Fruit fly (Drosophila melanogaster) whole organism, adult: ENCODE data around the gene Aasdh.

ENCODE experiments used
- CG11617 ChIP-seq: fragments of 200-800 bp; sonication (Bioruptor generic); optimal IDR thresholded peaks from 2 replicates; lab custom pipeline; 2017; ENCODE audit warnings: mild to moderate bottlenecking, missing biosample characterization, missing genetic modification reagents, missing genetic modification characterization
- CG12768 ChIP-seq: fragments of 200-800 bp; sonication (Bioruptor generic); optimal IDR thresholded peaks from 2 replicates; lab custom pipeline; 2017; ENCODE audit warnings: missing biosample characterization, missing genetic modification characterization, mild to moderate bottlenecking, moderate library complexity, missing genetic modification reagents
- CG14711 ChIP-seq: fragments of 200-800 bp; sonication (Bioruptor generic); optimal IDR thresholded peaks from 2 replicates; lab custom pipeline; 2018; ENCODE audit warnings: missing biosample characterization, mild to moderate bottlenecking, missing genetic modification characterization, moderate library complexity
- CG1620 ChIP-seq: fragments of 200-800 bp; sonication (Bioruptor generic); optimal IDR thresholded peaks from 2 replicates; lab custom pipeline; 2016; ENCODE audit warnings: missing biosample characterization, missing genetic modification characterization
- CG33017 ChIP-seq: fragments of 200-800 bp; sonication (Bioruptor generic); optimal IDR thresholded peaks from 2 replicates; lab custom pipeline; 2018; ENCODE audit warnings: missing biosample characterization, mild to moderate bottlenecking, missing genetic modification characterization, moderate library complexity
- CG5204 ChIP-seq: fragments of 200-800 bp; sonication (Bioruptor generic); optimal IDR thresholded peaks from 2 replicates; lab custom pipeline; 2016; ENCODE audit warnings: missing biosample characterization, missing genetic modification characterization
- CG7045 ChIP-seq: fragments of 200-800 bp; sonication (Bioruptor generic); optimal IDR thresholded peaks from 2 replicates; lab custom pipeline; 2017; ENCODE audit warnings: missing biosample characterization, mild to moderate bottlenecking, missing genetic modification characterization
- CG7101 ChIP-seq: fragments of 200-800 bp; sonication (Bioruptor generic); optimal IDR thresholded peaks from 2 replicates; lab custom pipeline; 2018; ENCODE audit warnings: missing biosample characterization, mild to moderate bottlenecking, missing genetic modification characterization, moderate library complexity
- Clk ChIP-seq: fragments of 200-800 bp; sonication (Bioruptor generic); optimal IDR thresholded peaks from 2 replicates; lab custom pipeline; 2017; ENCODE audit warnings: missing biosample characterization, missing genetic modification characterization
- Crg-1 ChIP-seq: fragments of 200-800 bp; sonication (Bioruptor generic); optimal IDR thresholded peaks from 2 replicates; lab custom pipeline; 2016; ENCODE audit warnings: missing biosample characterization, missing genetic modification characterization
- Hr96 ChIP-seq: fragments of 200-800 bp; sonication (Bioruptor generic); optimal IDR thresholded peaks from 2 replicates; lab custom pipeline; 2016; ENCODE audit warnings: missing biosample characterization, missing genetic modification characterization
- Mnt ChIP-seq: fragments of 200-800 bp; sonication (Bioruptor generic); optimal IDR thresholded peaks from 2 replicates; lab custom pipeline; 2016; ENCODE audit warnings: missing biosample characterization, mild to moderate bottlenecking, missing genetic modification characterization
- bab1 ChIP-seq: fragments of 200-800 bp; sonication (Bioruptor generic); optimal IDR thresholded peaks from 3 replicates; lab custom pipeline; 2019; ENCODE audit warnings: missing biosample characterization, mild to moderate bottlenecking, missing genetic modification characterization, moderate library complexity
- cic ChIP-seq: fragments of 200-800 bp; sonication (Bioruptor generic); optimal IDR thresholded peaks from 2 replicates; lab custom pipeline; 2017; ENCODE audit warnings: missing biosample characterization, mild to moderate bottlenecking, missing genetic modification characterization, moderate library complexity
- cnc ChIP-seq, 2 experiments: fragments of >200 bp; optimal IDR thresholded peaks; 2 replicates each; lab custom pipeline; 2017
- kay ChIP-seq: fragments of 200-800 bp; sonication (Bioruptor generic); peaks from one replicate; lab custom pipeline; 2016; ENCODE audit warnings: missing biosample characterization, missing genetic modification characterization, borderline replicate concordance
- ovo ChIP-seq: fragments of 200-800 bp; sonication (Bioruptor generic); optimal IDR thresholded peaks from 2 replicates; lab custom pipeline; 2016; ENCODE audit warnings: missing biosample characterization, missing genetic modification characterization
- pad ChIP-seq: fragments of 200-800 bp; sonication (Bioruptor generic); optimal IDR thresholded peaks from 3 replicates; lab custom pipeline; 2017; ENCODE audit warnings: missing biosample characterization, missing genetic modification characterization, mild to moderate bottlenecking, moderate library complexity, missing genetic modification reagents
- tj ChIP-seq: fragments of 200-800 bp; sonication (Bioruptor generic); optimal IDR thresholded peaks from 3 replicates; lab custom pipeline; 2017; ENCODE audit warnings: missing biosample characterization, mild to moderate bottlenecking, missing genetic modification characterization, moderate library complexity
- toe ChIP-seq: fragments of 200-800 bp; sonication (Bioruptor generic); optimal IDR thresholded peaks from 2 replicates; lab custom pipeline; 2016; ENCODE audit warnings: missing biosample characterization, missing genetic modification characterization

The Aasdh gene

DNA sequence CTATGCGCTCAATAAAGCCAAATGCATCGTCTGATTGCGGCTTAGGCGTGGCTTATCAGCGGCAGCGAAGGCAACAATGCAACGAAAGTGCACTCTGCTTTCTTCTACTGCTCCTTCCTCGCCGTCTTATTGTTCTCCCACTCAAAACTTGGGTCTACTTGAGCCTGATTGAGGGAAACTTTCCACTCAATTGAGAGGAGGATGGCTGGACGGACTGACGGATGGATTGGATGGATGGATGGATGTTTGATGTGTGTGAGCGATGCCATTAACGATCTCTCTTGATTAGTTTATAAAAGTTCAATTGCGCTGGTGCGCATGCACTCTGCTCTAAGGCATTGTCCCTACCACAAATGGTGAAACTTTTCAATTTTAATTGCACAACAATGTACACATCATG is 26.3 kb downstream of the Aasdh start:
- TF ChIP-seq CG11617 (GFP tag; lab: Kevin White, UChicago) = no peak
- no peak for TF ChIP-seq CG1620 (GFP tag; lab: Kevin White, UChicago)
- TF ChIP-seq tj (GFP tag; lab: Kevin White, UChicago) = no peak
- no peak for TF ChIP-seq pad (GFP tag; lab: Kevin White, UChicago)
- no peak for TF ChIP-seq bab1
- TF ChIP-seq CG33017 = no peak
- no peak for TF ChIP-seq Hr96 (GFP tag; lab: Kevin White, UChicago)
- no peak for TF ChIP-seq cnc (optimal IDR thresholded peaks at IDR 0.05; lab: Kevin White, UChicago)
- no peak for TF ChIP-seq CG7045 (GFP tag; lab: Kevin White, UChicago)
- TF ChIP-seq toe (GFP tag; lab: Kevin White, UChicago) = no peak
- no peak for TF ChIP-seq Mnt (GFP tag; lab: Kevin White, UChicago)
- no peak for TF ChIP-seq CG7101 (tag; lab: Kevin White, UChicago)
- no peak for TF ChIP-seq kay (GFP tag; lab: Kevin White, UChicago)
- TF ChIP-seq Crg-1 (GFP tag; lab: Kevin White, UChicago) = no peak
- no peak for TF ChIP-seq CG14711 (tag; lab: Kevin White, UChicago)

DNA sequence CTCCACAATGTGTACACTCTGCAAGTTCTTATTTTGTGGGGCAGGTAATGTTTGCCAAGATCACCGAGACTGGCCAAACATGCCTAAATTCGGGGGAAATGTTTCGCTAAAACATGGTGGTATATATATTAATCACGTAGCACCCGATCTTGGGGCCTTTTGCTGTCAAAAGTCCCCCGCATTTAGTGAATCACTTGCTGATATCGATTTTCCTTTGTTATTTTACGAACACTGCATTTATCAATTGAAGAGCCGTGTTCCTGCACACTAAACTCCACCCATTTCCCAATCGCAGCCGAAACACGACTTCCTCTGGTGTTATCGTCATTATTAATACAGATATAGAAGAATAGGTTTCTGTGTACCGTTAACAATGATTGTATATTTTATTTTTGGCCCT is 27.7 kb downstream of the Aasdh start:
- TF ChIP-seq kay (GFP tag; lab: Kevin White, UChicago) (no peak), cnc (optimal IDR thresholded peaks at IDR 0.05; lab: Kevin White, UChicago) (no peak), Hr96 (GFP tag; lab: Kevin White, UChicago) (no peak), CG14711 (tag; lab: Kevin White, UChicago) (no peak), Clk (no peak), toe (GFP tag; lab: Kevin White, UChicago) (no peak)

DNA sequence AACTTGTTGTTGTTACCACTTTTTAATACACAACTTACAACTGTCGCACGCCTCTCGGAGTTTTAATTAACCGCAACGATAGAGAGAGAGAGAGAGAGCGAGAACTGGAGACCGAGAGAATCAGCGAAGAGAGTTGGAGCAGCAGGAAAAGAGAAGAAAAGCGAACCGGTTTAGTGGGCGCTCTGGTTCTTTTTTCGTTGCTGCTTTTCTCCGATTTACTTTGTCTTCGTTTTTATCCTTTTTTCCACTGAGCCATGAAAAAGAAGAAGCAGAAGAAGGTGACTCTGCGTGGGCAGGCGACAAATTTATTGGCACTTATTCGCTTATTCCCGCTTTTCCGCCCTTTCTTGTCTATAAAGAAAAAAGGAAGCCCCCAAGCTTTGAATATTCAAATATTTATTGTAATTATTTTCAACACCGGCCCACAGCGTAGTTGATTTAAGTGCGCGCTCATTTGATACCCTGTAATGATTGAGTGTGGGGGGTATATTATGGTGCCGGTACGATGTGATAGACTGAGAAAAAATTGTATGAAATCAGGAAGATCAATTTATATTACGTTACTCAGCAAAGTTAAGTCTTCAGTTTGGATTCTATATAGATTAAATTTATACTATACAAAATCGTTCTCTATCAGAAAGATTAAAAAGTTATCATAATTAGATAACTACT is 29.0 kb downstream of the Aasdh start:
- TF ChIP-seq CG12768 (GFP tag; lab: Kevin White, UChicago) (no peak), CG1620 (GFP tag; lab: Kevin White, UChicago) (no peak), Mnt (GFP tag; lab: Kevin White, UChicago) (no peak), tj (GFP tag; lab: Kevin White, UChicago) (no peak), bab1 (no peak), Crg-1 (GFP tag; lab: Kevin White, UChicago) (no peak), cic (GFP tag; lab: Kevin White, UChicago) (no peak), CG11617 (GFP tag; lab: Kevin White, UChicago) (no peak), ovo (no peak), kay (GFP tag; lab: Kevin White, UChicago) (no peak), pad (GFP tag; lab: Kevin White, UChicago) (no peak), Clk (no peak)

- no peak for TF ChIP-seq CG11617 (GFP tag; lab: Kevin White, UChicago)
- no peak for TF ChIP-seq Hr96 (GFP tag; lab: Kevin White, UChicago)
- TF ChIP-seq pad (GFP tag; lab: Kevin White, UChicago) = peak; percentile 70
- no peak for TF ChIP-seq CG33017
Observed at dm6 chr2L:8419382-8419940, 29.9 kb downstream of the Aasdh start.

DNA sequence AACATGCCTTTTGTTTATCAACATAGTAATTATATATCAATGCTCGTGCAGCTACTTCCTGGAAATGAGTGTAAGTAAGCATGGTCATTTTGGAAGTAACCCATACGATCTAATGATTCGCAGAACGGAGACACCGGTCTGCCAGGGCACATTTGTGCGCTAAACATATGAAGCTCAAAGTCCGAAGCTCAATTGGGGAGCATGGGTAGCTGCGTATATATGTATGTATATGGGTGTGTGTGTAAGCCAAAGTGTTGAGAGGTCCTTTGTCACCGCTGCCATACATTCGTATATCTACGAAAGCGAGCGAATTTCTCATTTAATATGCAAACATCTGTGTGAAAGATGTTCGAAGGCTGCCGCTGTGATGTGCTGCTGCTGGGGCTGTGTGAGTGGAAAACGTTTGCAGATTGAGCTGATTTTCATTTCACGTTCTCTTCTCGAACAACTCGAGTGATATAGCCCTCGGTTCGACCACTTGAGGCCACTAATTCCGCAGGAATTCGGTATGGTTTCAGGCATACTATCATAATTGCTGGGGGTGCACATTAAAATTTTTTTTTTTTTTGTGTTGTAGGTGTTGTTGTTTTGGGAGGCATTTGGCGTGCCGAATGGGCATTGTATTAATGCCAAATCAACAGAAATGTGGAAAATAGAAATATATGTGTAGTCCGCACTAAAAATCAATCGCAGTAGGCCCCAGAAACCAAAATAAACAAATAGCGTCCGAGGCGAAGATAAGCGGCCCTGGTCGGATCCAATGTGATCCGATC is 31.1 kb downstream of the Aasdh start:
- TF ChIP-seq tj (GFP tag; lab: Kevin White, UChicago) (peak; percentile 68), kay (GFP tag; lab: Kevin White, UChicago) (no peak)

DNA sequence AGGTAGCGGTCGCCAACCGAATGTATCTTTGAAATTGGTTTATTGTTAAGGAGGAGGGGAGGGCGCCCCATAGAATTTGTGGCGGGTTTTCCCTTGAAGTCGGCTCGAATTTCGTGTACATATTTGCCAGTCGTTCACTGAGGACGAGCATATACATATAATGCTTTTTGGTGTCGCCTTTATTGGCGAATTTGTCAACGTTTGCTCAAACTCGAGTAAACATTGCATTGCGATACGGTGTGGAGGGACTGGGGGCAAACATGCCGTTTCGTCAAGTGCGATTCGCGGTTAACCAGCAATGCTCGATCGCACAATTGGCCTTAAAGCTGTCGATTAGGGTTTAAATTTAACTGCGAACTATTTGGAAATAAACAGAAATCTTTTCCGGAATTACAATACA is 31.8 kb downstream of the Aasdh start:
- TF ChIP-seq tj (GFP tag; lab: Kevin White, UChicago) (peak; percentile 91), CG11617 (GFP tag; lab: Kevin White, UChicago) (no peak)

- TF ChIP-seq tj (GFP tag; lab: Kevin White, UChicago) (peak; percentile 10), pad (GFP tag; lab: Kevin White, UChicago) (no peak), CG7101 (tag; lab: Kevin White, UChicago) (no peak), CG5204 (GFP tag; lab: Kevin White, UChicago) (no peak), Hr96 (GFP tag; lab: Kevin White, UChicago) (peak; percentile 33), cic (GFP tag; lab: Kevin White, UChicago) (peak; percentile 19), CG12768 (GFP tag; lab: Kevin White, UChicago) (no peak), CG11617 (GFP tag; lab: Kevin White, UChicago) (no peak), CG7045 (GFP tag; lab: Kevin White, UChicago) (peak; percentile 5), bab1 (peak; percentile 8), Crg-1 (GFP tag; lab: Kevin White, UChicago) (no peak), Mnt (GFP tag; lab: Kevin White, UChicago) (no peak), CG33017 (peak; percentile 1), ovo (no peak), Clk (no peak), toe (GFP tag; lab: Kevin White, UChicago) (no peak), CG14711 (tag; lab: Kevin White, UChicago) (no peak), kay (GFP tag; lab: Kevin White, UChicago) (no peak), CG1620 (GFP tag; lab: Kevin White, UChicago) (no peak)
Observed at dm6 chr2L:8416350-8417046, 32.9 kb downstream of the Aasdh start.
